Worm (Caenorhabditis elegans) whole organism, L3 larva: ENCODE results near the gene syx-4.

Source experiments
- lin-39 ChIP-seq: fragments of 150-350 bp; optimal IDR thresholded peaks from 2 replicates; lab custom pipeline; 2018; ENCODE audit warnings: missing biosample characterization, missing genetic modification reagents, missing genetic modification characterization
- tbx-2 ChIP-seq: sonication (generic microtip); optimal IDR thresholded peaks from 2 replicates; lab custom pipeline; 2016; ENCODE audit warnings: mild to moderate bottlenecking, missing genetic modification characterization, missing compliant biosample characterization
- unc-62 ChIP-seq: fragments of 150-350 bp; sonication (generic microtip); optimal IDR thresholded peaks from 4 replicates; lab custom pipeline; 2014; ENCODE audit warnings: missing biosample characterization, missing genetic modification reagents, missing genetic modification characterization

DNA sequence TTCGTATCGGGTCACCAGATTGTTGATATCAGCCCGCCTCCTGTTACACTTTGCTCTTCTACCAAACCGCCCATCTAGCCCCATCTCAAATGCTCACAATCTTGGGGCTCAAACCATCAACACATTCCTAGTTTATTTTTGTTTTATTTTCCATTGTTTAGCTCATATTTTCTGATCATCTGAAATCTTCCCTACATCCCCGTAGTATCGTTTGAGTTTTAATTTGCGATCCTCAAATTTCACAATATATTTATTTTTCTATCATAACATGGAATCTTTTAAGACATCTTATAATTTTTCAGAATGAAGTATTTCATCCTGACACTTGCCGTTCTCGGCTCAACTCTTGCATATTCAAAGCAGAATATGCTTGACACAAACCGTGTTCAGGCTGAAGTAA lies 19.8 kb downstream of the syx-4 start, which contains the start of gene spp-10:
- TF ChIP-seq tbx-2 (tag; lab: Kevin White, UChicago) = no peak
- no peak for TF ChIP-seq unc-62 (GFP tag; lab: Kevin White, UChicago)
- TF ChIP-seq lin-39 (tag; lab: Kevin White, UChicago) = no peak
